Fruit fly (Drosophila melanogaster) whole organism, embryonic: ENCODE results near the gene CG33307.

ENCODE experiments used
- Abd-B ChIP-seq: fragments of 200-800 bp; sonication (Bioruptor generic); optimal IDR thresholded peaks from 2 replicates; lab custom pipeline; 2018; ENCODE audit warnings: missing biosample characterization, mild to moderate bottlenecking, missing genetic modification characterization, moderate library complexity
- Atf-2 ChIP-seq: fragments of 200-800 bp; sonication (Bioruptor generic); optimal IDR thresholded peaks from 2 replicates; lab custom pipeline; 2016; ENCODE audit warnings: missing biosample characterization, missing genetic modification characterization
- B-H1 ChIP-seq: fragments of 200-800 bp; sonication (Bioruptor generic); IDR thresholded peaks from 3 replicates; pipeline ENCODE4 v1.3.6; 2022; ENCODE audit warnings: missing biosample characterization, missing genetic modification characterization
- Blimp-1 ChIP-seq: fragments of 200-800 bp; sonication (Bioruptor generic); optimal IDR thresholded peaks from 3 replicates; lab custom pipeline; 2018; ENCODE audit warnings: missing biosample characterization, missing genetic modification characterization, mild to moderate bottlenecking, moderate library complexity, missing genetic modification reagents
- CG10366 ChIP-seq: fragments of 200-800 bp; sonication (Bioruptor generic); IDR thresholded peaks from 2 replicates; pipeline ENCODE4 v1.3.6; 2022; ENCODE audit warnings: missing biosample characterization, missing genetic modification characterization
- CG10431 ChIP-seq: fragments of 200-800 bp; sonication (Bioruptor generic); optimal IDR thresholded peaks from 3 replicates; lab custom pipeline; 2018; ENCODE audit warnings: missing biosample characterization, mild to moderate bottlenecking, missing genetic modification characterization
- CG11247 ChIP-seq: fragments of 200-800 bp; sonication (Bioruptor generic); IDR thresholded peaks from 2 replicates; pipeline ENCODE4 v1.3.6; 2022; ENCODE audit warnings: missing biosample characterization, missing genetic modification characterization
- CG12942 ChIP-seq: fragments of 200-800 bp; sonication (Bioruptor generic); optimal IDR thresholded peaks from 3 replicates; lab custom pipeline; 2016; ENCODE audit warnings: missing biosample characterization, missing genetic modification characterization
- CG13424 ChIP-seq: fragments of 200-800 bp; sonication (Bioruptor generic); optimal IDR thresholded peaks from 2 replicates; lab custom pipeline; 2019; ENCODE audit warnings: missing biosample characterization, mild to moderate bottlenecking, missing genetic modification characterization, moderate library complexity
- CG14860 ChIP-seq: fragments of 200-800 bp; sonication (Bioruptor generic); IDR thresholded peaks from 3 replicates; pipeline ENCODE4 v1.3.6; 2022; ENCODE audit warnings: missing biosample characterization, missing genetic modification characterization; ENCODE audit not compliant: partially characterized antibody
- CG2129 ChIP-seq: fragments of 200-800 bp; sonication (Bioruptor generic); IDR thresholded peaks from 2 replicates; pipeline ENCODE4 v1.3.6; 2022; ENCODE audit warnings: missing biosample characterization, missing genetic modification characterization; ENCODE audit not compliant: partially characterized antibody
- CG30403 ChIP-seq: fragments of 200-800 bp; sonication (Bioruptor generic); optimal IDR thresholded peaks from 3 replicates; lab custom pipeline; 2016; ENCODE audit warnings: missing biosample characterization, missing genetic modification characterization
- CG3995 ChIP-seq: fragments of 200-800 bp; sonication (Bioruptor generic); optimal IDR thresholded peaks from 3 replicates; lab custom pipeline; 2016; ENCODE audit warnings: missing biosample characterization, missing genetic modification characterization
- CG6175 ChIP-seq: fragments of 200-800 bp; sonication (Bioruptor generic); IDR thresholded peaks from 3 replicates; pipeline ENCODE4 v1.3.6; 2022; ENCODE audit warnings: missing biosample characterization, missing genetic modification characterization
- CG6272 ChIP-seq: fragments of 200-800 bp; sonication (Bioruptor generic); IDR thresholded peaks from 2 replicates; pipeline ENCODE4 v1.3.6; 2022; ENCODE audit warnings: missing biosample characterization, missing genetic modification characterization
- CG7786 ChIP-seq: fragments of 200-800 bp; sonication (Bioruptor generic); optimal IDR thresholded peaks from 2 replicates; lab custom pipeline; 2016; ENCODE audit warnings: missing biosample characterization, missing genetic modification characterization
- CG8924 ChIP-seq: fragments of 200-800 bp; optimal IDR thresholded peaks from 3 replicates; lab custom pipeline; 2019; ENCODE audit warnings: missing biosample characterization, mild to moderate bottlenecking, missing genetic modification characterization, moderate library complexity
- CG9797 ChIP-seq: fragments of 200-800 bp; sonication (Bioruptor generic); optimal IDR thresholded peaks from 3 replicates; lab custom pipeline; 2018; ENCODE audit warnings: missing biosample characterization, mild to moderate bottlenecking, missing genetic modification characterization
- Dbx ChIP-seq: fragments of 200-800 bp; sonication (Bioruptor generic); IDR thresholded peaks from 3 replicates; pipeline ENCODE4 v1.3.6; 2022; ENCODE audit warnings: missing biosample characterization, missing genetic modification characterization
- Dfd ChIP-seq, 2 experiments: fragments of >200 bp; optimal IDR thresholded peaks; 2 replicates each; lab custom pipeline; 2017; ENCODE audit warnings: missing biosample characterization in 2 of 2, missing genetic modification characterization in 2 of 2
- Dip3 ChIP-seq: fragments of 200-800 bp; sonication (Bioruptor generic); optimal IDR thresholded peaks from 3 replicates; lab custom pipeline; 2016; ENCODE audit warnings: missing biosample characterization, missing genetic modification characterization
- Ets65A ChIP-seq: fragments of 200-800 bp; sonication (Bioruptor generic); peaks from one replicate; lab custom pipeline; 2016; ENCODE audit warnings: missing biosample characterization, missing genetic modification characterization
- HLH3B ChIP-seq: fragments of 200-800 bp; sonication (Bioruptor generic); IDR thresholded peaks from 2 replicates; pipeline ENCODE4 v1.3.6; 2022; ENCODE audit warnings: missing biosample characterization, missing genetic modification characterization
- HLH4C ChIP-seq: fragments of 200-800 bp; sonication (Bioruptor generic); IDR thresholded peaks from 3 replicates; pipeline ENCODE4 v1.3.6; 2022; ENCODE audit warnings: missing biosample characterization, missing genetic modification characterization; ENCODE audit not compliant: partially characterized antibody
- Hr3 ChIP-seq: fragments of 200-800 bp; sonication (Bioruptor generic); optimal IDR thresholded peaks from 3 replicates; lab custom pipeline; 2016; ENCODE audit warnings: missing biosample characterization, missing genetic modification characterization
- Hsf ChIP-seq: fragments of 200-800 bp; sonication (Bioruptor generic); optimal IDR thresholded peaks from 3 replicates; lab custom pipeline; 2016; ENCODE audit warnings: missing biosample characterization, missing genetic modification characterization
- Kr ChIP-seq: fragments of 200-800 bp; sonication (Bioruptor generic); optimal IDR thresholded peaks from 2 replicates; lab custom pipeline; 2017; ENCODE audit warnings: missing biosample characterization, mild to moderate bottlenecking, missing genetic modification characterization
- MESR4 ChIP-seq: fragments of 200-800 bp; sonication (Bioruptor generic); optimal IDR thresholded peaks from 2 replicates; lab custom pipeline; 2018; ENCODE audit warnings: missing biosample characterization, mild to moderate bottlenecking, missing genetic modification characterization, moderate library complexity
- Max ChIP-seq: fragments of 200-800 bp; sonication (Bioruptor generic); optimal IDR thresholded peaks from 2 replicates; lab custom pipeline; 2016; ENCODE audit warnings: missing biosample characterization, mild to moderate bottlenecking, missing genetic modification characterization
- Med ChIP-seq: fragments of 200-800 bp; sonication (Bioruptor generic); peaks from one replicate; lab custom pipeline; 2016; ENCODE audit warnings: missing biosample characterization, missing genetic modification characterization, mild to moderate bottlenecking, inconsistent platforms, moderate library complexity
- Sry-δ ChIP-seq: fragments of 200-800 bp; sonication (Bioruptor generic); optimal IDR thresholded peaks from 2 replicates; lab custom pipeline; 2016; ENCODE audit warnings: missing biosample characterization, missing genetic modification characterization
- bbx ChIP-seq: fragments of 200-800 bp; sonication (Bioruptor generic); IDR thresholded peaks from 2 replicates; pipeline ENCODE4 v1.3.6; 2022; ENCODE audit warnings: missing biosample characterization, missing genetic modification characterization; ENCODE audit not compliant: partially characterized antibody
- bowl ChIP-seq: fragments of 200-800 bp; sonication (Bioruptor generic); IDR thresholded peaks from 2 replicates; pipeline ENCODE4 v1.3.6; 2022; ENCODE audit warnings: missing biosample characterization, missing genetic modification characterization
- chn ChIP-seq: fragments of 200-800 bp; sonication (Bioruptor generic); optimal IDR thresholded peaks from 2 replicates; lab custom pipeline; 2016; ENCODE audit warnings: missing biosample characterization, missing genetic modification characterization
- ci ChIP-seq: fragments of 200-800 bp; sonication (Bioruptor generic); IDR thresholded peaks from 3 replicates; pipeline ENCODE4 v1.3.6; 2022; ENCODE audit warnings: missing biosample characterization, missing genetic modification characterization
- dan ChIP-seq: fragments of 200-800 bp; sonication (Bioruptor generic); IDR thresholded peaks from 2 replicates; pipeline ENCODE4 v1.3.6; 2022; ENCODE audit warnings: missing biosample characterization, missing genetic modification characterization
- dmrt11E ChIP-seq: fragments of 200-800 bp; sonication (Bioruptor generic); optimal IDR thresholded peaks from 3 replicates; lab custom pipeline; 2018; ENCODE audit warnings: missing biosample characterization, mild to moderate bottlenecking, missing genetic modification characterization, moderate library complexity
- esg ChIP-seq: fragments of 200-800 bp; sonication (Bioruptor generic); conservative IDR thresholded peaks from 2 replicates; pipeline ENCODE4 v1.3.6; 2022; ENCODE audit warnings: missing biosample characterization, missing genetic modification characterization
- inv ChIP-seq: fragments of 200-800 bp; sonication (Bioruptor generic); IDR thresholded peaks from 2 replicates; pipeline ENCODE4 v1.3.6; 2022; ENCODE audit warnings: missing biosample characterization, missing genetic modification characterization; ENCODE audit not compliant: partially characterized antibody
- jumu ChIP-seq: fragments of 200-800 bp; sonication (Bioruptor generic); optimal IDR thresholded peaks from 3 replicates; lab custom pipeline; 2016; ENCODE audit warnings: missing biosample characterization, missing genetic modification characterization
- knrl ChIP-seq: fragments of 200-800 bp; sonication (Bioruptor generic); IDR thresholded peaks from 3 replicates; pipeline ENCODE4 v1.3.6; 2022; ENCODE audit warnings: missing biosample characterization, missing genetic modification characterization; ENCODE audit not compliant: partially characterized antibody
- lola ChIP-seq, 3 experiments: fragments of >200 bp in 2 of 3; fragments of 200-800 bp in 1 of 3; sonication (Bioruptor generic) in 1 of 3; optimal IDR thresholded peaks; 2 replicates each; lab custom pipeline; 2017 to 2019; ENCODE audit warnings: missing biosample characterization in 3 of 3, missing genetic modification characterization in 3 of 3, mild to moderate bottlenecking in 1 of 3, moderate library complexity in 1 of 3
- lov ChIP-seq, 2 experiments: fragments of 200-800 bp in 1 of 2; fragments of >200 bp in 1 of 2; sonication (Bioruptor generic) in 1 of 2; IDR thresholded peaks in 1 of 2; optimal IDR thresholded peaks in 1 of 2; 2 replicates in 1 of 2; 3 replicates in 1 of 2; pipeline versions ENCODE4 v1.3.6 to Lab custom; 2017 to 2022; ENCODE audit warnings: missing biosample characterization in 1 of 2, missing genetic modification characterization in 1 of 2
- phol ChIP-seq: fragments of 200-800 bp; sonication (Bioruptor generic); optimal IDR thresholded peaks from 3 replicates; lab custom pipeline; 2018; ENCODE audit warnings: missing biosample characterization, mild to moderate bottlenecking, missing genetic modification characterization, moderate library complexity
- row ChIP-seq: fragments of 200-800 bp; sonication (Bioruptor generic); IDR thresholded peaks from 3 replicates; pipeline ENCODE4 v1.3.6; 2022; ENCODE audit warnings: missing biosample characterization, missing genetic modification characterization
- seq ChIP-seq: fragments of 200-800 bp; sonication (Bioruptor generic); IDR thresholded peaks from 2 replicates; pipeline ENCODE4 v1.3.6; 2022; ENCODE audit warnings: missing biosample characterization, missing genetic modification characterization
- vfl ChIP-seq: fragments of 200-800 bp; sonication (Bioruptor generic); optimal IDR thresholded peaks from 2 replicates; lab custom pipeline; 2016; ENCODE audit warnings: missing biosample characterization, missing genetic modification characterization
- vnd ChIP-seq: fragments of 200-800 bp; sonication (Bioruptor generic); IDR thresholded peaks from 3 replicates; pipeline ENCODE4 v1.3.6; 2022; ENCODE audit warnings: missing biosample characterization, missing genetic modification characterization; ENCODE audit not compliant: partially characterized antibody
- zen2 ChIP-seq: fragments of 200-800 bp; sonication (Bioruptor generic); IDR thresholded peaks from 3 replicates; pipeline ENCODE4 v1.3.6; 2022; ENCODE audit warnings: missing biosample characterization, missing genetic modification characterization; ENCODE audit not compliant: partially characterized antibody

The CG33307 gene

DNA sequence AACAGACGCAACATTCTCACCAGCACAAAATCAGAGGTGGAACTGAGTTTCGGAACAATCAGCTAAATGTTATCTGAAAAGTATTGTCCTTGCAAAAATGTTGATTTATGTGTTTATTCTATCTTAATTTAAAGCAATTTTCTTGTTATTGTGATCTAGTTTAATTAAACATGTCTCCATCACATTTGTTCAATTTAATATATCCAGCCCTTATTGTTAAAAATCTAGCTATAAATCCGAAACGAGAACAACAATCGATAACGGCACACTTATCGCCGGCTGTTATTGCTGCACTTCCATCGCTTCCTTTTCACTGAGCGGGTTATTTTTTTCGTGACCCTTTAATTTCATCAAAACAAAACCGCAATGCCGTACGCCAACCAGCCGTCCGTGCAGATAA, 8.3 kb downstream of the CG33307 start, which contains the start of the genes GatC, PolG2 and Polr2C (continued):
- peak; percentile 2 for TF ChIP-seq Max (GFP tag; lab: Kevin White, UChicago)
- no peak for TF ChIP-seq Dfd (GFP tag; optimal IDR thresholded peaks at IDR 0.05; lab: Kevin White, UChicago)
- peak; percentile 35 for TF ChIP-seq jumu (GFP tag; lab: Kevin White, UChicago)
- peak; percentile 81 for TF ChIP-seq Med (GFP tag; lab: Kevin White, UChicago)
- TF ChIP-seq Hr3, result peak; percentile 52
- peak in 1 of 3 experiments; percentile 39 for TF ChIP-seq lola (GFP tag; optimal IDR thresholded peaks at IDR 0.05; lab: Kevin White, UChicago)
- peak; percentile 67 for TF ChIP-seq CG10366 (GFP tag; lab: Robert Waterston, UW)
- TF ChIP-seq lov (optimal IDR thresholded peaks at IDR 0.05; lab: Kevin White, UChicago), result no peak
- no peak for TF ChIP-seq lov (GFP tag; IDR thresholded peaks at IDR 0.05; lab: Robert Waterston, UW)
- TF ChIP-seq CG3995 (GFP tag; lab: Kevin White, UChicago), result peak; percentile 42
- TF ChIP-seq Dbx (GFP tag; lab: Robert Waterston, UW), result no peak
- 0 out of 2 replicates have a peak, but pooled peaks have one; percentile 4 for TF ChIP-seq bowl (GFP tag; lab: Robert Waterston, UW)
- peak; percentile 5 for TF ChIP-seq CG9797 (GFP tag; lab: Kevin White, UChicago)
- no peak; the same call in 1 of the 2 replicates for TF ChIP-seq HLH3B (GFP tag; lab: Robert Waterston, UW)
- TF ChIP-seq row (GFP tag; lab: Robert Waterston, UW), result peak; percentile 92
- TF ChIP-seq Kr (GFP tag; lab: Kevin White, UChicago), result peak; percentile 83
- peak; percentile 95 for TF ChIP-seq Sry-δ (GFP tag; lab: Kevin White, UChicago)
- TF ChIP-seq CG12942 (GFP tag; lab: Kevin White, UChicago), result peak; percentile 11
- peak; percentile 55 for TF ChIP-seq phol (tag; lab: Kevin White, UChicago)
- no peak for TF ChIP-seq CG6272 (GFP tag; lab: Robert Waterston, UW)
- TF ChIP-seq ci (GFP tag; lab: Robert Waterston, UW), result peak; percentile 49
- TF ChIP-seq seq, result peak; percentile 30; the same call in 1 of the 2 replicates
- TF ChIP-seq Atf-2, result peak; percentile 27
- TF ChIP-seq CG14860 (GFP tag; lab: Robert Waterston, UW), result peak; percentile 76
- peak; percentile 76 for TF ChIP-seq bbx (GFP tag; lab: Robert Waterston, UW)
- no peak for TF ChIP-seq Blimp-1 (GFP tag; lab: Kevin White, UChicago)
- peak; percentile 9 for TF ChIP-seq Dip3 (GFP tag; lab: Kevin White, UChicago)
- peak; percentile 7 for TF ChIP-seq CG7786 (GFP tag; lab: Kevin White, UChicago)
- TF ChIP-seq Hsf (GFP tag; lab: Kevin White, UChicago), result peak; percentile 37
- TF ChIP-seq CG6175 (GFP tag; lab: Robert Waterston, UW), result no peak
- TF ChIP-seq CG2129 (GFP tag; lab: Robert Waterston, UW), result peak; percentile 52
- peak; percentile 61 for TF ChIP-seq CG11247 (GFP tag; lab: Robert Waterston, UW)
- TF ChIP-seq HLH4C (GFP tag; lab: Robert Waterston, UW), result peak; percentile 93
- peak; percentile 37; the same call in 1 of the 2 replicates for TF ChIP-seq esg (GFP tag; lab: Robert Waterston, UW)
- TF ChIP-seq dan (GFP tag; lab: Robert Waterston, UW), result no peak
- peak; percentile 45 for TF ChIP-seq CG8924 (tag; lab: Kevin White, UChicago)
- no peak for TF ChIP-seq CG10431 (GFP tag; lab: Kevin White, UChicago)
- peak; percentile 72 for TF ChIP-seq inv (GFP tag; lab: Robert Waterston, UW)
- peak; percentile 34 for TF ChIP-seq Ets65A
- peak; percentile 58 for TF ChIP-seq chn
- TF ChIP-seq CG13424, result peak; percentile 43
- TF ChIP-seq dmrt11E (tag; lab: Kevin White, UChicago), result peak; percentile 22
- peak; percentile 56; the same call in 2 of the 3 replicates for TF ChIP-seq zen2 (GFP tag; lab: Robert Waterston, UW)
- TF ChIP-seq CG30403 (GFP tag; lab: Kevin White, UChicago), result peak; percentile 55
- peak; percentile 36 for TF ChIP-seq Abd-B (GFP tag; lab: Kevin White, UChicago)
- no peak; the same call in 2 of the 3 replicates for TF ChIP-seq B-H1 (GFP tag; lab: Robert Waterston, UW)
- TF ChIP-seq vnd, result peak; percentile 82
- peak; percentile 33 for TF ChIP-seq vfl
- TF ChIP-seq knrl (GFP tag; lab: Robert Waterston, UW), result peak; percentile 81
- peak; percentile 22 for TF ChIP-seq MESR4 (GFP tag; lab: Kevin White, UChicago)
